Fruit fly (Drosophila melanogaster) whole organism, embryonic: ENCODE measurements around the gene CG7054.

Experiments
- Ada2b ChIP-seq: fragments of 200-800 bp; sonication (Bioruptor generic); IDR thresholded peaks from 2 replicates; pipeline ENCODE4 v1.3.6; 2022; ENCODE audit warnings: missing biosample characterization, missing genetic modification characterization
- Aef1 ChIP-seq: fragments of 200-800 bp; sonication (Bioruptor generic); IDR thresholded peaks from 3 replicates; pipeline ENCODE4 v1.3.6; 2022; ENCODE audit warnings: missing biosample characterization, missing genetic modification characterization
- Bteb2 ChIP-seq: fragments of 200-800 bp; sonication (Bioruptor generic); optimal IDR thresholded peaks from 2 replicates; lab custom pipeline; 2016; ENCODE audit warnings: missing biosample characterization, missing genetic modification characterization
- C15 ChIP-seq: fragments of 200-800 bp; sonication (Bioruptor generic); IDR thresholded peaks from 3 replicates; pipeline ENCODE4 v1.3.6; 2022; ENCODE audit warnings: missing biosample characterization, missing genetic modification characterization
- CG10979 ChIP-seq: fragments of 200-800 bp; sonication (Bioruptor generic); optimal IDR thresholded peaks from 2 replicates; lab custom pipeline; 2018; ENCODE audit warnings: missing biosample characterization, mild to moderate bottlenecking, missing genetic modification characterization, moderate library complexity
- CG11085 ChIP-seq: fragments of 200-800 bp; sonication (Bioruptor generic); IDR thresholded peaks from 2 replicates; pipeline ENCODE4 v1.3.6; 2022; ENCODE audit warnings: missing biosample characterization, missing genetic modification characterization
- CG11247 ChIP-seq: fragments of 200-800 bp; sonication (Bioruptor generic); IDR thresholded peaks from 2 replicates; pipeline ENCODE4 v1.3.6; 2022; ENCODE audit warnings: missing biosample characterization, missing genetic modification characterization
- CG11504 ChIP-seq: fragments of 200-800 bp; sonication (Bioruptor generic); optimal IDR thresholded peaks from 3 replicates; lab custom pipeline; 2019; ENCODE audit warnings: missing biosample characterization, mild to moderate bottlenecking, missing genetic modification characterization, moderate library complexity
- CG1233 ChIP-seq: fragments of 200-800 bp; sonication (Bioruptor generic); optimal IDR thresholded peaks from 4 replicates; lab custom pipeline; 2018; ENCODE audit warnings: missing biosample characterization, mild to moderate bottlenecking, missing genetic modification characterization
- CG13894 ChIP-seq: fragments of 200-800 bp; sonication (Bioruptor generic); optimal IDR thresholded peaks from 3 replicates; lab custom pipeline; 2018; ENCODE audit warnings: missing biosample characterization, mild to moderate bottlenecking, missing genetic modification characterization, moderate library complexity
- CG14050 ChIP-seq: fragments of 200-800 bp; sonication (Bioruptor generic); IDR thresholded peaks from 3 replicates; pipeline ENCODE4 v1.3.6; 2022; ENCODE audit warnings: missing biosample characterization, missing genetic modification characterization
- CG1647 ChIP-seq: fragments of 200-800 bp; sonication (Bioruptor generic); optimal IDR thresholded peaks from 3 replicates; lab custom pipeline; 2016; ENCODE audit warnings: missing biosample characterization, missing genetic modification characterization
- CG16863 ChIP-seq: fragments of 200-800 bp; sonication (Bioruptor generic); optimal IDR thresholded peaks from 3 replicates; lab custom pipeline; 2016; ENCODE audit warnings: missing biosample characterization, missing genetic modification characterization
- CG17385 ChIP-seq: fragments of 200-800 bp; sonication (Bioruptor generic); optimal IDR thresholded peaks from 3 replicates; lab custom pipeline; 2018; ENCODE audit warnings: missing biosample characterization, mild to moderate bottlenecking, missing genetic modification characterization
- CG2199 ChIP-seq: fragments of 200-800 bp; sonication (Bioruptor generic); IDR thresholded peaks from 3 replicates; pipeline ENCODE4 v1.3.6; 2022; ENCODE audit warnings: missing biosample characterization, missing genetic modification characterization
- CG31441 ChIP-seq: fragments of 200-800 bp; sonication (Bioruptor generic); IDR thresholded peaks from 2 replicates; pipeline ENCODE4 v1.3.6; 2022; ENCODE audit warnings: missing biosample characterization, missing genetic modification characterization
- CG5180 ChIP-seq: fragments of 200-800 bp; sonication (Bioruptor generic); optimal IDR thresholded peaks from 3 replicates; lab custom pipeline; 2017; ENCODE audit warnings: missing biosample characterization, missing genetic modification characterization, mild to moderate bottlenecking, moderate library complexity, missing genetic modification reagents
- CG6272 ChIP-seq: fragments of 200-800 bp; sonication (Bioruptor generic); IDR thresholded peaks from 2 replicates; pipeline ENCODE4 v1.3.6; 2022; ENCODE audit warnings: missing biosample characterization, missing genetic modification characterization
- CG6683 ChIP-seq: fragments of 200-800 bp; sonication (Bioruptor generic); optimal IDR thresholded peaks from 2 replicates; lab custom pipeline; 2017; ENCODE audit warnings: missing biosample characterization, mild to moderate bottlenecking, missing genetic modification characterization, missing genetic modification reagents
- CG7786 ChIP-seq: fragments of 200-800 bp; sonication (Bioruptor generic); optimal IDR thresholded peaks from 2 replicates; lab custom pipeline; 2016; ENCODE audit warnings: missing biosample characterization, missing genetic modification characterization
- CG7839 ChIP-seq: fragments of 200-800 bp; sonication (Bioruptor generic); optimal IDR thresholded peaks from 3 replicates; lab custom pipeline; 2018; ENCODE audit warnings: missing biosample characterization, mild to moderate bottlenecking, missing genetic modification characterization, moderate library complexity
- CG8281 ChIP-seq: fragments of 200-800 bp; sonication (Bioruptor generic); optimal IDR thresholded peaks from 2 replicates; lab custom pipeline; 2018; ENCODE audit warnings: missing biosample characterization, mild to moderate bottlenecking, missing genetic modification characterization, moderate library complexity
- Dbx ChIP-seq: fragments of 200-800 bp; sonication (Bioruptor generic); IDR thresholded peaks from 3 replicates; pipeline ENCODE4 v1.3.6; 2022; ENCODE audit warnings: missing biosample characterization, missing genetic modification characterization
- Ets97D ChIP-seq: fragments of 200-800 bp; sonication (Bioruptor generic); optimal IDR thresholded peaks from 3 replicates; lab custom pipeline; 2016; ENCODE audit warnings: missing biosample characterization, missing genetic modification characterization
- Fer2 ChIP-seq: fragments of 200-800 bp; sonication (Bioruptor generic); optimal IDR thresholded peaks from 2 replicates; lab custom pipeline; 2018; ENCODE audit warnings: missing biosample characterization, mild to moderate bottlenecking, missing genetic modification characterization, moderate library complexity
- Fer3 ChIP-seq: fragments of 200-800 bp; sonication (Bioruptor generic); optimal IDR thresholded peaks from 2 replicates; lab custom pipeline; 2018; ENCODE audit warnings: missing biosample characterization, mild to moderate bottlenecking, missing genetic modification characterization, moderate library complexity
- HLH4C ChIP-seq: fragments of 200-800 bp; sonication (Bioruptor generic); IDR thresholded peaks from 3 replicates; pipeline ENCODE4 v1.3.6; 2022; ENCODE audit warnings: missing biosample characterization, missing genetic modification characterization; ENCODE audit not compliant: partially characterized antibody
- HLH54F ChIP-seq: fragments of 200-800 bp; sonication (Bioruptor generic); optimal IDR thresholded peaks from 3 replicates; lab custom pipeline; 2016; ENCODE audit warnings: missing biosample characterization, missing genetic modification characterization
- Nf-YA ChIP-seq: fragments of 200-800 bp; sonication (Bioruptor generic); IDR thresholded peaks from 2 replicates; pipeline ENCODE4 v1.3.6; 2022; ENCODE audit warnings: missing biosample characterization, missing genetic modification characterization
- Six4 ChIP-seq: fragments of 200-800 bp; sonication (Bioruptor generic); optimal IDR thresholded peaks from 2 replicates; lab custom pipeline; 2016; ENCODE audit warnings: missing biosample characterization, missing genetic modification characterization
- Vsx1 ChIP-seq: fragments of 200-800 bp; sonication (Bioruptor generic); optimal IDR thresholded peaks from 2 replicates; lab custom pipeline; 2017; ENCODE audit warnings: missing biosample characterization, mild to moderate bottlenecking, missing genetic modification characterization, missing genetic modification reagents
- al ChIP-seq: fragments of 200-800 bp; sonication (Bioruptor generic); IDR thresholded peaks from 2 replicates; pipeline ENCODE4 v1.3.6; 2022; ENCODE audit warnings: missing biosample characterization, missing genetic modification characterization
- aop ChIP-seq: fragments of 200-800 bp; sonication (Bioruptor generic); IDR thresholded peaks from 2 replicates; pipeline ENCODE4 v1.3.6; 2022; ENCODE audit warnings: missing biosample characterization, missing genetic modification characterization
- dimm ChIP-seq: fragments of 200-800 bp; sonication (Bioruptor generic); IDR thresholded peaks from 2 replicates; pipeline ENCODE4 v1.3.6; 2022; ENCODE audit warnings: missing biosample characterization, missing genetic modification characterization
- fu2 ChIP-seq: fragments of 200-800 bp; sonication (Bioruptor generic); optimal IDR thresholded peaks from 2 replicates; lab custom pipeline; 2016; ENCODE audit warnings: missing biosample characterization, missing genetic modification characterization
- gce ChIP-seq: fragments of 200-800 bp; sonication (Bioruptor generic); IDR thresholded peaks from 3 replicates; pipeline ENCODE4 v1.3.6; 2022; ENCODE audit warnings: missing biosample characterization, missing genetic modification characterization
- gem ChIP-seq: fragments of 200-800 bp; sonication (Bioruptor generic); optimal IDR thresholded peaks from 2 replicates; lab custom pipeline; 2019; ENCODE audit warnings: missing biosample characterization, mild to moderate bottlenecking, missing genetic modification characterization, moderate library complexity
- grau ChIP-seq: fragments of 200-800 bp; optimal IDR thresholded peaks from 3 replicates; lab custom pipeline; 2019; ENCODE audit warnings: missing biosample characterization, mild to moderate bottlenecking, missing genetic modification characterization, moderate library complexity
- jigr1 ChIP-seq: fragments of 200-800 bp; sonication (Bioruptor generic); IDR thresholded peaks from 3 replicates; pipeline ENCODE4 v1.3.6; 2022; ENCODE audit warnings: missing biosample characterization, missing genetic modification characterization
- lilli ChIP-seq: fragments of 200-800 bp; sonication (Bioruptor generic); optimal IDR thresholded peaks from 3 replicates; lab custom pipeline; 2016; ENCODE audit warnings: missing biosample characterization, missing genetic modification characterization
- onecut ChIP-seq: fragments of 200-800 bp; sonication (Bioruptor generic); IDR thresholded peaks from 2 replicates; pipeline ENCODE4 v1.3.6; 2022; ENCODE audit warnings: missing biosample characterization, missing genetic modification characterization
- otp ChIP-seq: fragments of 200-800 bp; sonication (Bioruptor generic); IDR thresholded peaks from 3 replicates; pipeline ENCODE4, ENCODE4 v1.3.6; 2022; ENCODE audit warnings: missing biosample characterization, missing genetic modification characterization
- p53 ChIP-seq: fragments of 200-800 bp; sonication (Bioruptor generic); optimal IDR thresholded peaks from 2 replicates; lab custom pipeline; 2016; ENCODE audit warnings: missing biosample characterization, missing genetic modification characterization
- pum ChIP-seq: fragments of 200-800 bp; sonication (Bioruptor generic); optimal IDR thresholded peaks from 2 replicates; lab custom pipeline; 2016; ENCODE audit warnings: missing biosample characterization, missing genetic modification characterization
- slbo ChIP-seq: fragments of 200-800 bp; sonication (Bioruptor generic); IDR thresholded peaks from 2 replicates; pipeline ENCODE4 v1.3.6; 2022; ENCODE audit warnings: missing biosample characterization, missing genetic modification characterization
- sob ChIP-seq: fragments of 200-800 bp; sonication (Bioruptor generic); IDR thresholded peaks from 2 replicates; pipeline ENCODE4 v1.3.6; 2022; ENCODE audit warnings: missing biosample characterization, missing genetic modification characterization
- tin ChIP-seq: fragments of 200-800 bp; sonication (Bioruptor generic); optimal IDR thresholded peaks from 3 replicates; lab custom pipeline; 2016; ENCODE audit warnings: missing biosample characterization, missing genetic modification characterization
- vvl ChIP-seq: fragments of 200-800 bp; sonication (Bioruptor generic); IDR thresholded peaks from 2 replicates; pipeline ENCODE4 v1.3.6; 2022; ENCODE audit warnings: missing biosample characterization, missing genetic modification characterization
- wek ChIP-seq: fragments of 200-800 bp; sonication (Bioruptor generic); optimal IDR thresholded peaks from 3 replicates; lab custom pipeline; 2018; ENCODE audit warnings: missing biosample characterization, mild to moderate bottlenecking, missing genetic modification characterization, moderate library complexity
- zfh1 ChIP-seq: fragments of 200-800 bp; sonication (Bioruptor generic); IDR thresholded peaks from 3 replicates; pipeline ENCODE4 v1.3.6; 2022; ENCODE audit warnings: missing biosample characterization, missing genetic modification characterization

The CG7054 gene

DNA sequence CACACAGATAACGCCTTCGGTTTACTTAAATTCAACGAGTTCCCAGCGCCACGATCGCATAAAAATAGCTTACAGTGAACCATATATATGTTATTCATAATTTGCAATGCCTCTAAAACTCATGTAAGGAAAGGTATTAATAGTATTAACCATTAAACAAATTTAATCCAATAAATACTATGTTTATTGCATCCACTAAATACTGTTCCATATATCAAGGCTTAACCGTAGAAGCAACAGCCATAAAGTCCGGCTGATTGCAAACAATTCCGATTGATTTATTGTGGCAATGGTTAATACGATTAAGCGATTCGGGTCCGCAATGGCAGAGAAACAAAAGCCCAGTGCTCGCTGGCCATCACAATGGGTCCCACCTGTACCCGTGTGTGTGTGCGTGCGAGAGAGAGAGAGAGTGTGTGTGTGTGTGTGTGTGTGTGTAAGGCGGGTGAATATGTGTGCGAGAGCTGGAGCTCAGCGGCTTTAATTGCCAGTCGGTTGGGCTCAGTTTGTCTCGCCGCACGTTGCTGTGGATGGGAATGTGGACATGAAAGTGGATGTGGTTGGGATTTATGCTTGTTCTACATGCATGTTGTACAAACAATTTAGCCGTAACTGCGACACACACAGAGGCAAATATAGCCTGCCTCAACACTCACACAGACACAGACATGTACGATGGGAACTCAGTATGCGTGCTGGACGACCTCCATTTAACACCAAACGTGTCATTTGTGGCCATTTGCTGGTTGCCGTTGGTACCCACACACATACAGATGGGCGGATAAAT is 29.9 kb downstream of the CG7054 start (continued):
- TF ChIP-seq CG1233 (peak; percentile 59), Aef1 (peak; percentile 27; the same call in 1 of the 3 replicates), CG7786 (no peak), CG8281 (peak; percentile 40), CG17385 (GFP tag; lab: Kevin White, UChicago) (peak; percentile 17), HLH54F (GFP tag; lab: Kevin White, UChicago) (peak; percentile 19), CG11085 (no peak), CG10979 (tag; lab: Kevin White, UChicago) (peak; percentile 62), CG11247 (GFP tag; lab: Robert Waterston, UW) (no peak), HLH4C (GFP tag; lab: Robert Waterston, UW) (no peak), CG13894 (tag; lab: Kevin White, UChicago) (no peak), pum (GFP tag; lab: Kevin White, UChicago) (no peak), CG7839 (tag; lab: Kevin White, UChicago) (peak; percentile 58), slbo (GFP tag; lab: Robert Waterston, UW) (peak; percentile 44; the same call in 1 of the 2 replicates), Dbx (GFP tag; lab: Robert Waterston, UW) (no peak), CG6683 (peak; percentile 0), aop (GFP tag; lab: Robert Waterston, UW) (no peak), otp (no peak), CG2199 (GFP tag; lab: Robert Waterston, UW) (no peak), CG1647 (GFP tag; lab: Kevin White, UChicago) (no peak), Fer2 (tag; lab: Kevin White, UChicago) (no peak), dimm (no peak), gce (GFP tag; lab: Robert Waterston, UW) (no peak), p53 (GFP tag; lab: Kevin White, UChicago) (no peak), wek (GFP tag; lab: Kevin White, UChicago) (no peak), Fer3 (peak; percentile 44), sob (peak; percentile 34; the same call in 1 of the 2 replicates), CG16863 (GFP tag; lab: Kevin White, UChicago) (no peak), Bteb2 (GFP tag; lab: Kevin White, UChicago) (no peak), CG31441 (GFP tag; lab: Robert Waterston, UW) (peak; percentile 32; the same call in 1 of the 2 replicates), Ets97D (GFP tag; lab: Kevin White, UChicago) (no peak), CG11504 (tag; lab: Kevin White, UChicago) (peak; percentile 70), jigr1 (GFP tag; lab: Robert Waterston, UW) (no peak), Vsx1 (GFP tag; lab: Kevin White, UChicago) (no peak), vvl (GFP tag; lab: Robert Waterston, UW) (peak; percentile 27; the same call in 1 of the 2 replicates), Six4 (GFP tag; lab: Kevin White, UChicago) (peak; percentile 9), fu2 (GFP tag; lab: Kevin White, UChicago) (no peak), CG6272 (GFP tag; lab: Robert Waterston, UW) (no peak), Nf-YA (GFP tag; lab: Robert Waterston, UW) (0 out of 2 replicates have a peak, but pooled peaks have one; percentile 13), zfh1 (GFP tag; lab: Robert Waterston, UW) (0 out of 3 replicates have a peak, but pooled peaks have one; percentile 37), CG14050 (GFP tag; lab: Robert Waterston, UW) (0 out of 3 replicates have a peak, but pooled peaks have one; percentile 35), tin (GFP tag; lab: Kevin White, UChicago) (peak; percentile 36), Ada2b (GFP tag; lab: Robert Waterston, UW) (0 out of 2 replicates have a peak, but pooled peaks have one; percentile 43), C15 (GFP tag; lab: Robert Waterston, UW) (no peak), CG5180 (GFP tag; lab: Kevin White, UChicago) (no peak), al (GFP tag; lab: Robert Waterston, UW) (peak; percentile 5; the same call in 1 of the 2 replicates), grau (tag; lab: Kevin White, UChicago) (peak; percentile 72), lilli (GFP tag; lab: Kevin White, UChicago) (peak; percentile 31), onecut (GFP tag; lab: Robert Waterston, UW) (no peak; the same call in 1 of the 2 replicates), gem (peak; percentile 69)
